Worm (Caenorhabditis elegans): ENCODE results near the gene inpp-5K.

Gene inpp-5K

ce11 chrIII:8181581-8181980, 20.4 kb upstream of the inpp-5K start, which contains the start of gene spc-2:
Gene spc-2 (plus strand): TSS chrIII:8181881.
- no peak for TF ChIP-seq snpc-4 (tag; optimal IDR thresholded peaks at IDR 0.05)

- TF ChIP-seq fkh-10 (GFP tag; optimal IDR thresholded peaks at IDR 0.05) (peak; percentile 52), alr-1 (tag; optimal IDR thresholded peaks at IDR 0.05; ENCODE audit: borderline replicate concordance) (no peak), F16B12.6 (tag; optimal IDR thresholded peaks at IDR 0.05) (no peak), sptf-1 (tag; optimal IDR thresholded peaks at IDR 0.05) (no peak), hlh-17 (GFP tag; optimal IDR thresholded peaks at IDR 0.05; ENCODE audit: borderline replicate concordance) (no peak), lin-14 (GFP tag; optimal IDR thresholded peaks at IDR 0.05) (peak; percentile 37)
Observed at ce11 chrIII:8178924-8179323, 17.8 kb upstream of the inpp-5K start, which contains the start of gene C50C3.5. Gene C50C3.5 (plus strand): TSS chrIII:8179224.

- TF ChIP-seq lin-14 (GFP tag; optimal IDR thresholded peaks at IDR 0.05): peak; percentile 3
- TF ChIP-seq skn-1 (tag; optimal IDR thresholded peaks at IDR 0.05): no peak
Observed at ce11 chrIII:8176265-8176664, 15.1 kb upstream of the inpp-5K start, which contains the start of gene C50C3.12. Gene C50C3.12 (plus strand): TSS chrIII:8176565.

DNA sequence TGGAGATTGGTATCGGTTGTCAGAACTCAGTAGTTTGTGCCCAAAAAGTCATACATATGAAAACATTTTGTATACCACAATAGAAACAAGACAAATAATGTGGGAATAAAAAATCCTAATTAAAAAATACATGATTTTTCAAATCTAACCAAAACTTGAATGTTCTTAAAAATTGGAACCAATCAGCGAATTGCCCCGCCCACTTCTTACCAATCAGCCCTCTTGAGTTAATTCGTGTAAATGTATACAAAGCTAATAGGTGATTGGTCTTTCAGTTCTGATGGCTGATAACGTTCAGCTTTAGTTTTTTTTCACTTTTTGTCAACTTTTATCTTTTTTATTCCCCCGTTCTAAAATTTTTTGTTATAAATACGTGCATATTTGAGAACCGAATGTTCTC, 14.1 kb upstream of the inpp-5K start:
- TF ChIP-seq sup-37 (GFP tag; optimal IDR thresholded peaks at IDR 0.05): no peak
- TF ChIP-seq dsc-1 (tag; optimal IDR thresholded peaks at IDR 0.05): no peak

DNA sequence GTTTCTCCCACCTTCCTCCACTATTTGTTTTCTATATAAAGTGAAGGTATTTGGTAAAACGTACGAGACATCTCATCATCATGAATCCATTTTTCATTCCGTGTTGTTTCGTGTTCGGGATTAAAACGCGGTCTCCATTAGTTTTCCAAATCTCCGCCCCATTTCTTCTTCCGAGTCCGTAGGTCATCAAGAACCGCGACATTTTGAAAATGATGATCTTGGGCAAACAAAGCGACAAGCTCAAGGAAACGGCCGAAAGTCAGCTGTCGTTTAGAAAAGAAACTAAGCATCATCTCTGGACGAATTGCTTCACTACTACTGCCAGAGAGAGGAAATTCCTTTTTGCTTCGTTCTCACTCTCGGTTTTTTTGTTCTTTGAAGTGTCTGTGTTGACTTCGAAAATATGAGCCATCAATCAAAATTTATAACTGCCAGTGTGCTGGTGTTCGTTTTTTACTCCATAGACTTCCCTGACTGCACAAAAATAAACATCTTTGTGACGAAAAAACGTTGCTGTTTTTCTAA, 11.5 kb upstream of the inpp-5K start:
- TF ChIP-seq aly-2 (tag; optimal IDR thresholded peaks at IDR 0.05) (peak; percentile 80), nhr-71 (tag; optimal IDR thresholded peaks at IDR 0.05) (peak; percentile 16), rnt-1 (tag; optimal IDR thresholded peaks at IDR 0.05) (peak; percentile 28), lsy-2 (tag; optimal IDR thresholded peaks at IDR 0.05) (peak in 1 of 2 experiments; percentile 12), nhr-19 (GFP tag; conservative IDR thresholded peaks at IDR 0.05) (peak; percentile 18), unc-98 (GFP tag; IDR thresholded peaks at IDR 0.05) (no peak), Y116A8C.19 (tag; optimal IDR thresholded peaks at IDR 0.05; ENCODE audit: borderline replicate concordance) (no peak)

DNA sequence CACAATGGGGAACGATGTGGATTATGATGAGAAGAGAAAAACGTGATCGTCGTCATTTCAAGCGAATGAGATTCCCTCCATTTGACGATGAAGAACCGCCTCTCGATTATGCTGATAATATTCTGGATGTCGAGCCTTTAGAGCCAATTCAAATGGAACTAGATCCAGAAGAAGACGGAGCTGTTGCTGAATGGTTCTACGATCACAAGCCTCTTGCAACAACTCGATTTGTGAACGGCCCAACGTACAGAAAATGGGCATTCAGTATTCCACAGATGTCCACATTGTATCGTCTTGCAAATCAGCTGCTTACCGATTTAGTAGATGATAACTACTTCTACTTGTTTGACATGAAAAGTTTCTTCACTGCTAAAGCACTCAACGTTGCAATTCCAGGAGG, 3.6 kb upstream of the inpp-5K start:
- TF ChIP-seq hpl-2 (GFP tag; optimal IDR thresholded peaks at IDR 0.05): no peak
- TF ChIP-seq sox-4 (tag; optimal IDR thresholded peaks at IDR 0.05): no peak
- no peak for TF ChIP-seq lin-39 (tag; optimal IDR thresholded peaks at IDR 0.05)
- TF ChIP-seq egl-27 (tag; optimal IDR thresholded peaks at IDR 0.05): no peak
- TF ChIP-seq efl-1 (optimal IDR thresholded peaks at IDR 0.05): no peak
- peak in 1 of 2 experiments; percentile 41 for TF ChIP-seq efl-1 (GFP tag; optimal IDR thresholded peaks at IDR 0.05 in 1 of 2)
- TF ChIP-seq alr-1 (tag; optimal IDR thresholded peaks at IDR 0.05; ENCODE audit: borderline replicate concordance): peak; percentile 71
- TF ChIP-seq mep-1 (tag; optimal IDR thresholded peaks at IDR 0.05): no peak
- no peak for TF ChIP-seq irx-1 (tag; optimal IDR thresholded peaks at IDR 0.05)

DNA sequence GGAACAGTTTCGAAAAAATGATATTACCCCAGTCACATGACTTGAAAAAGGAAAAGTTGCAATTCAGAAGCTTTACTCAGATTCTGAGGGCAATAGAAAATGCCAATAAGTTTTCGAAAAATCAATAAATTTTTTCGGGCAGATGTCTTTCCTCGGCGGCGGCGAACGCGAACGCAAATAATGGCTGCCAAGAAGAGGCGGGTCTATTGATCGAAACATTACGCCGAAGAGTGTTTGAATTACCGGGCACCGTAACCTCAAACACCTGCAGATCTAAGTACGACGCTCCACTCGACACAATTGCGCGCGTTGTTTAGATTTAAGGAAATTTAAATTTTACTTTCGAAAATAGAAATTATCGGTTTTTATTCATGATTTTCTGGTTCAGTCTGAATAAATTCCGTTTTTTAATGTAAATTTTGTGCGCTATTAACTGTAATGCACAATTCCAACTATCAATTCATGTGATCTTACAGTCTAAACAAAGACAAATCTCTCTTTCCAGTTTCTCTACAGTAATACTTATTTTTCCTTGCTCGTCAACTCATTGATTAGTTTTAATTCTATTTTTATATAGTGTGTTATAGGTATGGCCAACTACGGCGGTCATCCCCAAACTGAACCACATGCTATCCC, 2.8 kb upstream of the inpp-5K start, which contains the start of gene prp-8:
prp-8 (plus strand) TSS at position 586 of the 636 bp plus-strand sequence.
- peak; percentile 85 for TF ChIP-seq nhr-77 (tag; optimal IDR thresholded peaks at IDR 0.05)
- peak; percentile 13 for TF ChIP-seq nhr-76 (tag; optimal IDR thresholded peaks at IDR 0.05)
- peak; percentile 96 for TF ChIP-seq mep-1 (tag; optimal IDR thresholded peaks at IDR 0.05)
- peak; percentile 48 for TF ChIP-seq lin-39 (tag; optimal IDR thresholded peaks at IDR 0.05)
- TF ChIP-seq fkh-8 (tag; optimal IDR thresholded peaks at IDR 0.05): peak; percentile 93
- peak; percentile 87 for TF ChIP-seq swsn-7 (tag; optimal IDR thresholded peaks at IDR 0.05)
- peak; percentile 52 for TF ChIP-seq lir-3 (tag; optimal IDR thresholded peaks at IDR 0.05; ENCODE audit: poor library complexity)
- peak; percentile 89 for TF ChIP-seq lin-15B (tag; optimal IDR thresholded peaks at IDR 0.05)
- peak; percentile 95 for TF ChIP-seq lin-35 (GFP tag; optimal IDR thresholded peaks at IDR 0.05)
- peak; percentile 42 for TF ChIP-seq aly-2 (tag; optimal IDR thresholded peaks at IDR 0.05)
- peak; percentile 58 for TF ChIP-seq nhr-237 (tag; optimal IDR thresholded peaks at IDR 0.05)
- TF ChIP-seq snu-23 (GFP tag; optimal IDR thresholded peaks at IDR 0.05): peak; percentile 94
- TF ChIP-seq lsy-2 (tag; optimal IDR thresholded peaks at IDR 0.05): peak; percentile 99
- no peak for TF ChIP-seq zag-1 (tag; optimal IDR thresholded peaks at IDR 0.05)
- no peak for TF ChIP-seq aha-1 (tag; optimal IDR thresholded peaks at IDR 0.05)
- peak; percentile 87 for TF ChIP-seq nhr-19 (GFP tag; conservative IDR thresholded peaks at IDR 0.05)
- TF ChIP-seq ceh-90 (tag; optimal IDR thresholded peaks at IDR 0.05): no peak
- TF ChIP-seq fkh-10 (GFP tag; optimal IDR thresholded peaks at IDR 0.05): peak; percentile 44
- TF ChIP-seq dpl-1 (GFP tag; optimal IDR thresholded peaks at IDR 0.05): peak; percentile 92 to 95 (median 93)
- TF ChIP-seq jun-1 (tag; optimal IDR thresholded peaks at IDR 0.05): peak; percentile 79
- peak; percentile 48; the same call in 1 of the 2 replicates for TF ChIP-seq ceh-88 (GFP tag; IDR thresholded peaks at IDR 0.05)
